Worm (Caenorhabditis elegans) whole organism, L4 larva: ENCODE data around the gene F35G2.5.

Experiments
- D1046.2 ChIP-seq: fragments of 200-800 bp; sonication (Bioruptor generic); IDR thresholded peaks from 2 replicates; pipeline ENCODE4 v1.3.6; 2022; ENCODE audit warnings: missing genetic modification characterization, missing compliant biosample characterization
- F10B5.3 ChIP-seq: sonication (generic microtip); optimal IDR thresholded peaks from 2 replicates; lab custom pipeline; 2016; ENCODE audit warnings: mild to moderate bottlenecking, missing genetic modification characterization, missing compliant biosample characterization
- F26F4.8 ChIP-seq: fragments of 200-800 bp; sonication (Bioruptor generic); conservative IDR thresholded peaks from 2 replicates; pipeline ENCODE4 v1.3.6; 2022; ENCODE audit warnings: missing genetic modification characterization, missing compliant biosample characterization
- F37D6.2 ChIP-seq: sonication (generic microtip); optimal IDR thresholded peaks from 2 replicates; lab custom pipeline; 2016; ENCODE audit warnings: mild to moderate bottlenecking, missing genetic modification characterization, missing compliant biosample characterization
- F49E8.2 ChIP-seq: sonication (generic microtip); optimal IDR thresholded peaks from 2 replicates; lab custom pipeline; 2016; ENCODE audit warnings: missing compliant biosample characterization, mild to moderate bottlenecking, missing genetic modification characterization, borderline replicate concordance
- R02D3.7 ChIP-seq: fragments of 150-350 bp; sonication (generic microtip); optimal IDR thresholded peaks from 3 replicates; lab custom pipeline; 2014; ENCODE audit warnings: missing biosample characterization, missing genetic modification characterization
- T20F7.1 ChIP-seq: fragments of 200-800 bp; sonication (Bioruptor generic); optimal IDR thresholded peaks from 2 replicates; lab custom pipeline; 2018; ENCODE audit warnings: mild to moderate bottlenecking, missing genetic modification characterization, missing compliant biosample characterization
- T26A8.4 ChIP-seq: fragments of 200-800 bp; sonication (Bioruptor generic); IDR thresholded peaks from 2 replicates; pipeline ENCODE4 v1.3.6; 2022; ENCODE audit warnings: missing genetic modification characterization, missing compliant biosample characterization
- Y48G9A.11 ChIP-seq: fragments of 200-800 bp; sonication (Bioruptor generic); IDR thresholded peaks from 2 replicates; pipeline ENCODE4 v1.3.6; 2022; ENCODE audit warnings: missing genetic modification reagents, missing genetic modification characterization, missing compliant biosample characterization
- aha-1 ChIP-seq: fragments of 150-350 bp; peaks from one replicate; lab custom pipeline; 2014; ENCODE audit warnings: missing biosample characterization, missing genetic modification characterization
- ama-1 ChIP-seq: fragments of 150-350 bp; optimal IDR thresholded peaks from 2 replicates; lab custom pipeline; 2014; ENCODE audit warnings: inconsistent platforms, mixed read lengths
- arid-1 ChIP-seq: fragments of 200-800 bp; sonication (Bioruptor generic); conservative IDR thresholded peaks from 2 replicates; pipeline ENCODE4 v1.3.6; 2022; ENCODE audit warnings: missing genetic modification reagents, missing genetic modification characterization, missing compliant biosample characterization
- ceh-44 ChIP-seq: fragments of 200-800 bp; sonication (Bioruptor generic); IDR thresholded peaks from 2 replicates; pipeline ENCODE4 v1.3.6; 2022; ENCODE audit warnings: missing genetic modification reagents, missing genetic modification characterization, missing compliant biosample characterization
- ceh-62 ChIP-seq: sonication (generic microtip); optimal IDR thresholded peaks from 2 replicates; lab custom pipeline; 2017; ENCODE audit warnings: missing biosample characterization, missing genetic modification characterization
- daf-19 ChIP-seq: fragments of 200-800 bp; sonication (Bioruptor generic); conservative IDR thresholded peaks from 2 replicates; pipeline ENCODE4 v1.3.6; 2022; ENCODE audit warnings: missing genetic modification characterization, missing compliant biosample characterization
- dmd-6 ChIP-seq: fragments of 200-800 bp; sonication (Bioruptor generic); IDR thresholded peaks from 2 replicates; pipeline ENCODE4 v1.3.6; 2022; ENCODE audit warnings: missing genetic modification reagents, missing genetic modification characterization, missing compliant biosample characterization
- dmd-8 ChIP-seq: fragments of 200-800 bp; sonication (Bioruptor generic); IDR thresholded peaks from 2 replicates; pipeline ENCODE4 v1.3.6; 2022; ENCODE audit warnings: missing genetic modification characterization, missing compliant biosample characterization
- dmd-9 ChIP-seq: fragments of 200-800 bp; sonication (Bioruptor generic); IDR thresholded peaks from 2 replicates; pipeline ENCODE4 v1.3.6; 2022; ENCODE audit warnings: missing genetic modification reagents, missing genetic modification characterization, missing compliant biosample characterization
- dve-1 ChIP-seq: sonication (generic microtip); optimal IDR thresholded peaks from 2 replicates; lab custom pipeline; 2017; ENCODE audit warnings: antibody characterized with exemption, mild to moderate bottlenecking, missing genetic modification characterization, missing compliant biosample characterization; ENCODE audit not compliant: insufficient read depth
- egl-27 ChIP-seq: sonication (generic microtip); optimal IDR thresholded peaks from 3 replicates; lab custom pipeline; 2017; ENCODE audit warnings: missing biosample characterization, missing genetic modification reagents, missing genetic modification characterization
- egl-43 ChIP-seq: fragments of 200-800 bp; sonication (Bioruptor generic); IDR thresholded peaks from 2 replicates; pipeline ENCODE4 v1.3.6; 2022; ENCODE audit warnings: missing genetic modification reagents, missing genetic modification characterization, missing compliant biosample characterization
- fkh-10 ChIP-seq: fragments of 150-350 bp; optimal IDR thresholded peaks from 2 replicates; lab custom pipeline; 2014; ENCODE audit warnings: missing biosample characterization, missing genetic modification reagents, missing genetic modification characterization
- fos-1 ChIP-seq: fragments of 150-350 bp; optimal IDR thresholded peaks from 2 replicates; lab custom pipeline; 2014; ENCODE audit warnings: missing biosample characterization, missing genetic modification characterization
- gei-8 ChIP-seq: fragments of 200-800 bp; sonication (Bioruptor generic); optimal IDR thresholded peaks from 2 replicates; lab custom pipeline; 2018; ENCODE audit warnings: mild to moderate bottlenecking, missing genetic modification characterization, missing compliant biosample characterization
- hif-1 ChIP-seq, 2 experiments: sonication (generic microtip); optimal IDR thresholded peaks; 2 replicates each; lab custom pipeline; 2016 to 2017; ENCODE audit warnings: missing compliant biosample characterization in 2 of 2, missing genetic modification characterization in 2 of 2, missing genetic modification reagents in 2 of 2, missing genotype in 2 of 2, mild to moderate bottlenecking in 1 of 2
- hlh-11 ChIP-seq: fragments of 200-800 bp; sonication (Bioruptor generic); optimal IDR thresholded peaks from 2 replicates; lab custom pipeline; 2018; ENCODE audit warnings: mild to moderate bottlenecking, missing genetic modification characterization, missing compliant biosample characterization
- hlh-30 ChIP-seq: sonication (generic microtip); optimal IDR thresholded peaks from 2 replicates; lab custom pipeline; 2017; ENCODE audit warnings: antibody characterized with exemption, mild to moderate bottlenecking, missing genetic modification characterization, missing compliant biosample characterization; ENCODE audit not compliant: insufficient read depth
- hmg-1.1 ChIP-seq: fragments of 200-800 bp; sonication (Bioruptor generic); IDR thresholded peaks from 2 replicates; pipeline ENCODE4 v1.3.6; 2022; ENCODE audit warnings: missing genetic modification reagents, missing genetic modification characterization, missing compliant biosample characterization
- lin-38 ChIP-seq: fragments of 200-800 bp; sonication (Bioruptor generic); IDR thresholded peaks from 2 replicates; pipeline ENCODE4 v1.3.6; 2022; ENCODE audit warnings: missing genetic modification reagents, missing genetic modification characterization, missing compliant biosample characterization
- lir-3 ChIP-seq: sonication (generic microtip); optimal IDR thresholded peaks from 2 replicates; lab custom pipeline; 2016; ENCODE audit warnings: mild to moderate bottlenecking, missing genetic modification characterization, missing compliant biosample characterization
- lsy-2 ChIP-seq, 2 experiments: fragments of 150-350 bp in 1 of 2; sonication (generic microtip) in 1 of 2; optimal IDR thresholded peaks; 2 replicates each; lab custom pipeline; 2014 to 2017; ENCODE audit warnings: missing biosample characterization in 2 of 2, missing genetic modification characterization in 2 of 2
- mep-1 ChIP-seq: fragments of 150-350 bp; sonication (generic microtip); optimal IDR thresholded peaks from 3 replicates; lab custom pipeline; 2014; ENCODE audit warnings: missing biosample characterization, missing genetic modification characterization
- mes-2 ChIP-seq: sonication (generic microtip); optimal IDR thresholded peaks from 2 replicates; lab custom pipeline; 2016; ENCODE audit warnings: missing genotype, mild to moderate bottlenecking, missing genetic modification characterization, missing compliant biosample characterization; ENCODE audit not compliant: poor library complexity, severe bottlenecking
- nhr-10 ChIP-seq: fragments of 150-350 bp; optimal IDR thresholded peaks from 2 replicates; lab custom pipeline; 2014; ENCODE audit warnings: missing biosample characterization, missing genetic modification characterization
- nhr-28 ChIP-seq: fragments of 150-350 bp; optimal IDR thresholded peaks from 2 replicates; lab custom pipeline; 2014; ENCODE audit warnings: missing biosample characterization, missing genetic modification characterization
- nhr-48 ChIP-seq: sonication (generic microtip); optimal IDR thresholded peaks from 2 replicates; lab custom pipeline; 2016; ENCODE audit warnings: mild to moderate bottlenecking, missing genetic modification characterization, missing compliant biosample characterization
- nhr-76 ChIP-seq: fragments of 150-350 bp; optimal IDR thresholded peaks from 2 replicates; lab custom pipeline; 2014; ENCODE audit warnings: missing biosample characterization, missing genetic modification characterization
- php-3 ChIP-seq: fragments of 200-800 bp; sonication (Bioruptor generic); IDR thresholded peaks from 2 replicates; pipeline ENCODE4 v1.3.6; 2022; ENCODE audit warnings: missing genetic modification reagents, missing genetic modification characterization, missing compliant biosample characterization
- pqm-1 ChIP-seq: sonication (generic microtip); optimal IDR thresholded peaks from 2 replicates; lab custom pipeline; 2017; ENCODE audit warnings: missing biosample characterization, missing genetic modification characterization
- unc-130 ChIP-seq: sonication (generic microtip); optimal IDR thresholded peaks from 2 replicates; lab custom pipeline; 2016; ENCODE audit warnings: missing genetic modification reagents, missing genetic modification characterization, missing compliant biosample characterization
- vab-7 ChIP-seq: fragments of 200-800 bp; sonication (Bioruptor generic); IDR thresholded peaks from 2 replicates; pipeline ENCODE4 v1.3.6; 2022; ENCODE audit warnings: missing genetic modification reagents, missing genetic modification characterization, missing compliant biosample characterization
- zip-11 ChIP-seq: fragments of 200-800 bp; sonication (Bioruptor generic); IDR thresholded peaks from 2 replicates; pipeline ENCODE4 v1.3.6; 2022; ENCODE audit warnings: missing genetic modification characterization, missing compliant biosample characterization
- ztf-7 ChIP-seq: fragments of 150-350 bp; optimal IDR thresholded peaks from 2 replicates; lab custom pipeline; 2014; ENCODE audit warnings: missing biosample characterization, missing genetic modification characterization

F35G2.5 gene

ce11 chrIV:12208984-12209676 is 10.3 kb upstream of the F35G2.5 start, which contains the start of the genes marb-1 and F35G2.3 (continued):
- TF ChIP-seq F10B5.3 (tag; lab: Kevin White, UChicago) = peak; percentile 13
- TF ChIP-seq hlh-30 (tag; lab: Kevin White, UChicago) = peak; percentile 40
- TF ChIP-seq mep-1 (tag; lab: Kevin White, UChicago) = peak; percentile 25

DNA sequence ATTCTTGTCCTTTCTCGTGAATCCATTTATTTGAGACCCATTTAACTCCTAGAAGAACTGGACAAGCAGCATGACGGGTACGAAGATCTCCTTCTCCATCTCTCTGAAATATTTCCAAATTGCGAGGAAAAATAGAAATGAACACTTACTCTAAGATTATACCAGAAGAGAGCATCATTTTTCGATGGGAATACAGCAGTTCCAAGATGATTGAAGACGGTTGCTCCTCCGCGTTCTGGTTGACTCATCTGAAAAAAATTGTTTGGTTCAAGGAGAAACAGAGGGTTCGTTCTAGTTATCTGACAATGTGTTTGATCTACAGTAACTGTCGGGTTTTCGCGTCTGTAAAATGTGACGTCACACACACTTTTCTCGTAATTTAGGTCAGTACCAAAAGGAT is 8.1 kb upstream of the F35G2.5 start:
- peak; percentile 42; the same call in 1 of the 2 replicates for TF ChIP-seq php-3 (GFP tag; lab: Robert Waterston, UW)
- peak; percentile 65 for TF ChIP-seq T26A8.4 (GFP tag; lab: Robert Waterston, UW)
- 0 out of 2 replicates have a peak, but pooled peaks have one; percentile 7 for TF ChIP-seq arid-1 (GFP tag; lab: Robert Waterston, UW)
- no peak for TF ChIP-seq Y48G9A.11 (GFP tag; lab: Robert Waterston, UW)
- TF ChIP-seq egl-43 (GFP tag; lab: Robert Waterston, UW) = 0 out of 2 replicates have a peak, but pooled peaks have one; percentile 4

ce11 chrIV:12212814-12213213 is 6.6 kb upstream of the F35G2.5 start:
- TF ChIP-seq T26A8.4 (GFP tag; lab: Robert Waterston, UW) = peak; percentile 48; the same call in 1 of the 2 replicates
- peak; percentile 84 for TF ChIP-seq aha-1 (tag; lab: Kevin White, UChicago)
- TF ChIP-seq daf-19 (GFP tag; lab: Robert Waterston, UW) = no peak
- TF ChIP-seq, all 104 proteins: peak for 2

DNA sequence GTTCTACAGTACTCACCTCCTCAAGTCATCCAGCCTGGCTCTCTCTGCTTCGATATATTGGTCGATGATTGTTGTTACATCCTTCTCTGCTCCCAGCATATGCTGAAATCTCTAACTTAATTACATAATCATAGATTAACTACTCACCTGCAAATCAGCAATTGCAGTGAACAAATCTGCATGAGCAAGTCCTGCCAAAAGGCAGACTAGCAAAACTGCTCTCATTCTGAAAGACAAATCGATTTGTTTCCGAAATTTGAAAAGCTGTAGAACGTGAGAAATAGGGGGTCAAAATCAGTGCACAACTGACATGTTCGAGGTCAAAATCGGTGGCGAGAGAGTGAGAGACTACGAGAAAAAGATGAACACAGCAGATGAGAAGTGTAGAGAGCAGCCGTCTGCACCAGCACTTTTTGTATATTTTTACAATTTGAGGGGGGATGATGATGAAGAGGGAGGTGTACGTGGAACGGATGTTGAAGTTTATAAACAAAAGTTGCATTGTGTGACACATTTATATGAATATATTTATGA is 3.6 kb upstream of the F35G2.5 start, which contains the start of gene phy-2:
Gene phy-2, minus strand, starts transcription at position 226 of the 534 bp plus-strand sequence.
- TF ChIP-seq egl-43 (GFP tag; lab: Robert Waterston, UW) (peak; percentile 60; the same call in 1 of the 2 replicates), fkh-10 (GFP tag; lab: Kevin White, UChicago) (no peak), ama-1 (lab: Kevin White, UChicago) (peak; percentile 5), lsy-2 (tag; optimal IDR thresholded peaks at IDR 0.05; lab: Kevin White, UChicago) (no peak), fos-1 (tag; lab: Kevin White, UChicago) (no peak), F49E8.2 (tag; lab: Kevin White, UChicago) (no peak), pqm-1 (no peak), ztf-7 (tag; lab: Kevin White, UChicago) (no peak), D1046.2 (no peak), dmd-6 (GFP tag; lab: Robert Waterston, UW) (no peak), hlh-11 (peak; percentile 42), lir-3 (tag; lab: Kevin White, UChicago) (no peak), F10B5.3 (tag; lab: Kevin White, UChicago) (no peak), zip-11 (no peak), mes-2 (tag; lab: Kevin White, UChicago) (no peak), ceh-44 (no peak), dve-1 (tag; lab: Kevin White, UChicago) (no peak), F26F4.8 (GFP tag; lab: Robert Waterston, UW) (no peak), hif-1 (tag; optimal IDR thresholded peaks at IDR 0.05; lab: Kevin White, UChicago) (peak in 1 of 2 experiments; percentile 9), nhr-10 (tag; lab: Kevin White, UChicago) (no peak), nhr-48 (no peak), dmd-9 (GFP tag; lab: Robert Waterston, UW) (no peak), vab-7 (GFP tag; lab: Robert Waterston, UW) (no peak), egl-27 (tag; lab: Kevin White, UChicago) (no peak), dmd-8 (GFP tag; lab: Robert Waterston, UW) (no peak), php-3 (GFP tag; lab: Robert Waterston, UW) (no peak; the same call in 1 of the 2 replicates), nhr-76 (no peak), aha-1 (tag; lab: Kevin White, UChicago) (no peak), lin-38 (no peak), T20F7.1 (GFP tag; lab: Kevin White, UChicago) (no peak), nhr-28 (no peak), R02D3.7 (tag; lab: Kevin White, UChicago) (no peak), gei-8 (GFP tag; lab: Kevin White, UChicago) (no peak), unc-130 (GFP tag; lab: Kevin White, UChicago) (no peak), hmg-1.1 (GFP tag; lab: Robert Waterston, UW) (no peak), F37D6.2 (tag; lab: Kevin White, UChicago) (no peak), ceh-62 (no peak)
